Fruit fly (Drosophila melanogaster): Measurements from ENCODE around the gene pes.

pes gene

dm6 chr2L:7976738-7977137 lies 17.2 kb downstream of the pes start:
- no peak for TF ChIP-seq CG14655 (GFP tag; optimal IDR thresholded peaks at IDR 0.05)
- peak; percentile 41; the same call in 1 of the 2 replicates for TF ChIP-seq CG32121 (GFP tag; IDR thresholded peaks at IDR 0.05)
- no peak for TF ChIP-seq CG34367 (tag; optimal IDR thresholded peaks at IDR 0.05)
- TF ChIP-seq Ets98B (GFP tag; IDR thresholded peaks at IDR 0.05): no peak; the same call in 1 of the 2 replicates
- no peak for TF ChIP-seq CG17806 (tag; optimal IDR thresholded peaks at IDR 0.05)
- TF ChIP-seq CG8301 (tag; optimal IDR thresholded peaks at IDR 0.05): no peak
- no peak for TF ChIP-seq Pif1B (GFP tag; optimal IDR thresholded peaks at IDR 0.05)
- TF ChIP-seq gl (tag; optimal IDR thresholded peaks at IDR 0.05): no peak
- no peak for TF ChIP-seq D1 (tag; optimal IDR thresholded peaks at IDR 0.05)
- TF ChIP-seq CG9948 (tag; optimal IDR thresholded peaks at IDR 0.05): no peak
- no peak for TF ChIP-seq CG15710 (tag; optimal IDR thresholded peaks at IDR 0.05)
- peak; percentile 45; the same call in 1 of the 3 replicates for TF ChIP-seq CG4496 (GFP tag; IDR thresholded peaks at IDR 0.05)
- TF ChIP-seq CG10348 (GFP tag; IDR thresholded peaks at IDR 0.05): no peak
- no peak for TF ChIP-seq EcR (GFP tag; optimal IDR thresholded peaks at IDR 0.05)
- no peak for TF ChIP-seq rn (GFP tag; IDR thresholded peaks at IDR 0.05)
- peak; percentile 35; the same call in 1 of the 2 replicates for TF ChIP-seq CG12605 (GFP tag; IDR thresholded peaks at IDR 0.05)
- no peak for TF ChIP-seq fd96Ca (GFP tag; IDR thresholded peaks at IDR 0.05)
- peak; percentile 72 for TF ChIP-seq CG13204 (GFP tag; optimal IDR thresholded peaks at IDR 0.05)
- TF ChIP-seq Pif1A (GFP tag; optimal IDR thresholded peaks at IDR 0.05): no peak
- no peak for TF ChIP-seq CG8159 (tag; optimal IDR thresholded peaks at IDR 0.05)
- no peak for TF ChIP-seq Snoo (tag; optimal IDR thresholded peaks at IDR 0.05)

dm6 chr2L:7973470-7974207 lies 20.3 kb downstream of the pes start:
- TF ChIP-seq CG8159 (tag; optimal IDR thresholded peaks at IDR 0.05): peak; percentile 52
- TF ChIP-seq CG8301 (tag; optimal IDR thresholded peaks at IDR 0.05): peak; percentile 2
- no peak for TF ChIP-seq gl (tag; optimal IDR thresholded peaks at IDR 0.05)
- peak; percentile 28 for TF ChIP-seq Pif1A (GFP tag; optimal IDR thresholded peaks at IDR 0.05)
- peak; percentile 49; the same call in 1 of the 3 replicates for TF ChIP-seq CG4496 (GFP tag; IDR thresholded peaks at IDR 0.05)
- TF ChIP-seq CG14655 (GFP tag; optimal IDR thresholded peaks at IDR 0.05): peak; percentile 44
- no peak for TF ChIP-seq Ets98B (GFP tag; IDR thresholded peaks at IDR 0.05)
- peak; percentile 77 for TF ChIP-seq CG13204 (GFP tag; optimal IDR thresholded peaks at IDR 0.05)
- TF ChIP-seq CG12605 (GFP tag; IDR thresholded peaks at IDR 0.05): no peak
- TF ChIP-seq CG32121 (GFP tag; IDR thresholded peaks at IDR 0.05): no peak; the same call in 1 of the 2 replicates
- peak; percentile 65 for TF ChIP-seq Snoo (tag; optimal IDR thresholded peaks at IDR 0.05)
- peak; percentile 6 for TF ChIP-seq Pif1B (GFP tag; optimal IDR thresholded peaks at IDR 0.05)
- TF ChIP-seq CG9948 (tag; optimal IDR thresholded peaks at IDR 0.05): peak; percentile 64
- no peak for TF ChIP-seq D1 (tag; optimal IDR thresholded peaks at IDR 0.05)
- TF ChIP-seq fd96Ca (GFP tag; IDR thresholded peaks at IDR 0.05): no peak
- TF ChIP-seq EcR (GFP tag; optimal IDR thresholded peaks at IDR 0.05): peak; percentile 77
- TF ChIP-seq CG15710 (tag; optimal IDR thresholded peaks at IDR 0.05): peak; percentile 45
- TF ChIP-seq CG17806 (tag; optimal IDR thresholded peaks at IDR 0.05): peak; percentile 41
- TF ChIP-seq CG34367 (tag; optimal IDR thresholded peaks at IDR 0.05): no peak
- no peak for TF ChIP-seq rn (GFP tag; IDR thresholded peaks at IDR 0.05)
- TF ChIP-seq CG10348 (GFP tag; IDR thresholded peaks at IDR 0.05): no peak

dm6 chr2L:7971423-7971822 lies 22.6 kb downstream of the pes start:
- peak; percentile 47 for TF ChIP-seq CG34367 (tag; optimal IDR thresholded peaks at IDR 0.05)
- TF ChIP-seq Snoo (tag; optimal IDR thresholded peaks at IDR 0.05): no peak
- no peak for TF ChIP-seq CG10348 (GFP tag; IDR thresholded peaks at IDR 0.05)
- TF ChIP-seq Pif1A (GFP tag; optimal IDR thresholded peaks at IDR 0.05): peak; percentile 81
- peak; percentile 44; the same call in 1 of the 2 replicates for TF ChIP-seq CG32121 (GFP tag; IDR thresholded peaks at IDR 0.05)
- TF ChIP-seq Ets98B (GFP tag; IDR thresholded peaks at IDR 0.05): peak; percentile 58
- peak; percentile 47 for TF ChIP-seq CG17806 (tag; optimal IDR thresholded peaks at IDR 0.05)
- peak; percentile 82 for TF ChIP-seq CG14655 (GFP tag; optimal IDR thresholded peaks at IDR 0.05)
- TF ChIP-seq CG4496 (GFP tag; IDR thresholded peaks at IDR 0.05): peak; percentile 76
- peak; percentile 62; the same call in 1 of the 2 replicates for TF ChIP-seq CG12605 (GFP tag; IDR thresholded peaks at IDR 0.05)
- TF ChIP-seq D1 (tag; optimal IDR thresholded peaks at IDR 0.05): no peak
- TF ChIP-seq CG13204 (GFP tag; optimal IDR thresholded peaks at IDR 0.05): no peak
- peak; percentile 35 for TF ChIP-seq CG8159 (tag; optimal IDR thresholded peaks at IDR 0.05)
- peak; percentile 56 for TF ChIP-seq CG15710 (tag; optimal IDR thresholded peaks at IDR 0.05)
- TF ChIP-seq CG8301 (tag; optimal IDR thresholded peaks at IDR 0.05): peak; percentile 73
- no peak for TF ChIP-seq fd96Ca (GFP tag; IDR thresholded peaks at IDR 0.05)
- no peak for TF ChIP-seq EcR (GFP tag; optimal IDR thresholded peaks at IDR 0.05)
- TF ChIP-seq CG9948 (tag; optimal IDR thresholded peaks at IDR 0.05): peak; percentile 66
- TF ChIP-seq rn (GFP tag; IDR thresholded peaks at IDR 0.05): peak; percentile 31; the same call in 1 of the 2 replicates
- no peak for TF ChIP-seq gl (tag; optimal IDR thresholded peaks at IDR 0.05)
- TF ChIP-seq Pif1B (GFP tag; optimal IDR thresholded peaks at IDR 0.05): peak; percentile 67

dm6 chr2L:7970001-7970400 lies 24.0 kb downstream of the pes start:
- TF ChIP-seq EcR (GFP tag; optimal IDR thresholded peaks at IDR 0.05): no peak
- no peak for TF ChIP-seq CG32121 (GFP tag; IDR thresholded peaks at IDR 0.05)
- TF ChIP-seq Pif1B (GFP tag; optimal IDR thresholded peaks at IDR 0.05): no peak
- no peak for TF ChIP-seq CG4496 (GFP tag; IDR thresholded peaks at IDR 0.05)
- TF ChIP-seq CG12605 (GFP tag; IDR thresholded peaks at IDR 0.05): no peak
- no peak for TF ChIP-seq CG8159 (tag; optimal IDR thresholded peaks at IDR 0.05)
- TF ChIP-seq gl (tag; optimal IDR thresholded peaks at IDR 0.05): no peak
- TF ChIP-seq CG14655 (GFP tag; optimal IDR thresholded peaks at IDR 0.05): no peak
- no peak for TF ChIP-seq Snoo (tag; optimal IDR thresholded peaks at IDR 0.05)
- no peak for TF ChIP-seq CG17806 (tag; optimal IDR thresholded peaks at IDR 0.05)
- TF ChIP-seq CG13204 (GFP tag; optimal IDR thresholded peaks at IDR 0.05): no peak
- TF ChIP-seq CG15710 (tag; optimal IDR thresholded peaks at IDR 0.05): no peak
- no peak for TF ChIP-seq CG10348 (GFP tag; IDR thresholded peaks at IDR 0.05)
- no peak for TF ChIP-seq CG34367 (tag; optimal IDR thresholded peaks at IDR 0.05)

- TF ChIP-seq Ets98B (GFP tag; IDR thresholded peaks at IDR 0.05) (no peak), CG32121 (GFP tag; IDR thresholded peaks at IDR 0.05) (no peak), CG4496 (GFP tag; IDR thresholded peaks at IDR 0.05) (peak; percentile 19; the same call in 1 of the 3 replicates), CG14655 (GFP tag; optimal IDR thresholded peaks at IDR 0.05) (no peak)
Measured at dm6 chr2L:7969329-7969728, 24.7 kb downstream of the pes start.
